Fruit fly (Drosophila melanogaster): ENCODE measurements around the gene mmm.

DNA sequence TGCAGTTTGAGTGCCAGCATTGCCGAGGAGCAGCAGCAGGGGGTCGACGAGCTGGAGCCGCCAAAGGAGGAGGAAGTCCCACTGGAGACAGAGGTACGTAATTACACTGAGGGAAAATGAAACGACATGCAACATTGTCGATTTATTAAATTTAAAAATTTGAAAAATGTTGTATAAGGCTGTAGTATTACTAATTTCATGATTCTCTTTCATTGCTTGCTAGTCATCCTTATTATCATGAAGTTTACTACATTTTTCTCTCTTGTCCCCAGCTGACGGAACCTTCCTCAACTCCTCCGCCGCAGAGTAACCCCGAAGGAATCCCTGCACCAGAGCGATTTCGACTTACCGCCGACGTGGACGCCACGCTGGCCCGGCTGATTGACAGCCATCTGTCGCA is 20.1 kb downstream of the mmm start:
- TF ChIP-seq bab1 (GFP tag; optimal IDR thresholded peaks at IDR 0.05) (no peak), toe (GFP tag; optimal IDR thresholded peaks at IDR 0.05) (no peak)

All from whole organism, adult.